Worm (Caenorhabditis elegans) whole organism, L2 larva: Measurements from ENCODE around the gene C38D9.2.

ENCODE experiments used
- R02D3.7 ChIP-seq: fragments of 150-350 bp; optimal IDR thresholded peaks from 2 replicates; lab custom pipeline; 2014; ENCODE audit warnings: missing biosample characterization, missing genetic modification characterization
- aly-2 ChIP-seq: fragments of 150-350 bp; optimal IDR thresholded peaks from 2 replicates; lab custom pipeline; 2014; ENCODE audit warnings: missing biosample characterization, missing genetic modification characterization
- nhr-6 ChIP-seq: fragments of 150-350 bp; optimal IDR thresholded peaks from 2 replicates; lab custom pipeline; 2014; ENCODE audit warnings: missing biosample characterization, missing genetic modification characterization
- unc-39 ChIP-seq: fragments of 150-350 bp; optimal IDR thresholded peaks from 2 replicates; lab custom pipeline; 2014; ENCODE audit warnings: missing biosample characterization, missing genetic modification characterization
- ztf-11 ChIP-seq: sonication (generic microtip); optimal IDR thresholded peaks from 2 replicates; lab custom pipeline; 2017; ENCODE audit warnings: missing biosample characterization, missing genetic modification characterization

DNA sequence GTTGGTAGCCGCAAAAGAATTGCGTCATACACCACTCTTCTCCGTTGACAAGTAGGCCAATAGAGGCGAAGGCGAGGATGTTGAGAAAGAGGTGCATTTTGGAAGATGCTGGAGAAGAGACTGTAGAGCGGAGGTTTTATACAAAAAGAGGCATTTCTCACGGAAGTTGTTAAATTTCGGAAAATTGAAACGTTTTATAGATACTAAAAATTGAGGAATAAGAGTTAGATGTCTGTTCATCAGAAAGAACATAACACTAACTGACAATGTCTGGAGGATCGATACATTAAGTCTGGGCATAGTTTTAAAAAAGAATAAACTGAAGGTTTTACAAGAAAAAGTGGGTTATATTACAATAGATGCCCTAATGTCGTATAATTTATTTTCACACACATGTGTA, 47.3 kb downstream of the C38D9.2 start, which contains the start of gene Y6G8.14:
- TF ChIP-seq aly-2 (no peak), nhr-6 (tag; lab: Kevin White, UChicago) (no peak), unc-39 (tag; lab: Kevin White, UChicago) (no peak), R02D3.7 (tag; lab: Kevin White, UChicago) (no peak), ztf-11 (no peak)
